Fruit fly (Drosophila melanogaster): ENCODE data around the gene CG32756.

The CG32756 gene

DNA sequence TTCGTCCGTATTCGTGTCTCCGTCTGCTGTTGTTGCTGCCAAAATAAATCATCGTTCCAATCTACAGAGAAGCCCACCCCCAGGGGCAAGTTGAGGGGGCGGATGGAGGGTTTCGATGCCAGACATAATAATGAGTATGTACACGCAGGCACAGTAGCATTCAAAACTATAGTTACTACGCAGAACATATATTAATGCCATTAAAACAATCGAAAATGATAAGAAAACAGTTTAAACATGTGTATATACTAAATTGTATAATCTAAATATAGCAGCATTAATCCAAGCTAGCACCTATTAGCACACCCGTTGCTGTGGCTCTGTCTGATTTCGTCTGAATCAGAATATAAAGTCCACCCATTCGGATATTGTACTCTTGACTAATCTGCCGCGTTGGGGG lies 35.4 kb downstream of the CG32756 start (continued):
- peak; percentile 26 for TF ChIP-seq shn (GFP tag; optimal IDR thresholded peaks at IDR 0.05)
- TF ChIP-seq C15 (GFP tag; IDR thresholded peaks at IDR 0.05): no peak
- peak; percentile 73 for TF ChIP-seq sisA (GFP tag; IDR thresholded peaks at IDR 0.05)
- TF ChIP-seq peb (GFP tag; IDR thresholded peaks at IDR 0.05): peak; percentile 57
- peak; percentile 75 for TF ChIP-seq CG11247 (GFP tag; IDR thresholded peaks at IDR 0.05)
- peak; percentile 50 for TF ChIP-seq Max (GFP tag; optimal IDR thresholded peaks at IDR 0.05)
- TF ChIP-seq CG11560 (tag; IDR thresholded peaks at IDR 0.05): peak; percentile 55; the same call in 2 of the 3 replicates
- TF ChIP-seq tio (GFP tag; optimal IDR thresholded peaks at IDR 0.05): peak; percentile 62
- TF ChIP-seq E2f1 (GFP tag; IDR thresholded peaks at IDR 0.05): peak; percentile 64
- peak; percentile 75 for TF ChIP-seq caup (GFP tag; optimal IDR thresholded peaks at IDR 0.05; ENCODE audit: severe bottlenecking)
- TF ChIP-seq CG4360 (GFP tag; IDR thresholded peaks at IDR 0.05): no peak
- peak; percentile 64; the same call in 2 of the 3 replicates for TF ChIP-seq H15 (GFP tag; IDR thresholded peaks at IDR 0.05)
- TF ChIP-seq CG14965 (GFP tag; optimal IDR thresholded peaks at IDR 0.05; ENCODE audit: borderline replicate concordance): no peak
- peak; percentile 33 for TF ChIP-seq nau (GFP tag; optimal IDR thresholded peaks at IDR 0.05)
- no peak for TF ChIP-seq mld (GFP tag; IDR thresholded peaks at IDR 0.05; ENCODE audit: partially characterized antibody)
- TF ChIP-seq MTF-1 (GFP tag; optimal IDR thresholded peaks at IDR 0.05; ENCODE audit: borderline replicate concordance): peak; percentile 44
- no peak for TF ChIP-seq insv (GFP tag; optimal IDR thresholded peaks at IDR 0.05)
- no peak for TF ChIP-seq hth (optimal IDR thresholded peaks at IDR 0.05)
- TF ChIP-seq Chrac-16 (GFP tag; optimal IDR thresholded peaks at IDR 0.05): peak; percentile 65
- peak; percentile 9 for TF ChIP-seq Atf3 (GFP tag; optimal IDR thresholded peaks at IDR 0.05)
- TF ChIP-seq cas (GFP tag; IDR thresholded peaks at IDR 0.05): peak; percentile 67; the same call in 1 of the 2 replicates
- TF ChIP-seq CG9797 (GFP tag; optimal IDR thresholded peaks at IDR 0.05): no peak
- TF ChIP-seq CG7928 (GFP tag; optimal IDR thresholded peaks at IDR 0.05): peak; percentile 38
- TF ChIP-seq Tbp (GFP tag; optimal IDR thresholded peaks at IDR 0.05): no peak
- no peak for TF ChIP-seq prd (optimal IDR thresholded peaks at IDR 0.05)
- peak; percentile 81 for TF ChIP-seq prd (GFP tag; IDR thresholded peaks at IDR 0.05)
- peak; percentile 82 for TF ChIP-seq sob (GFP tag; IDR thresholded peaks at IDR 0.05)
- no peak for TF ChIP-seq pfk (GFP tag; optimal IDR thresholded peaks at IDR 0.05)
- peak; percentile 9 for TF ChIP-seq CG15601 (tag; optimal IDR thresholded peaks at IDR 0.05)
- TF ChIP-seq CG6254 (GFP tag; optimal IDR thresholded peaks at IDR 0.05): no peak
- TF ChIP-seq gcm (GFP tag; optimal IDR thresholded peaks at IDR 0.05): peak; percentile 22
- peak; percentile 71 for TF ChIP-seq mirr (GFP tag; optimal IDR thresholded peaks at IDR 0.05)
- TF ChIP-seq Ets97D (GFP tag; optimal IDR thresholded peaks at IDR 0.05): peak; percentile 3
- TF ChIP-seq esg (GFP tag; conservative IDR thresholded peaks at IDR 0.05): peak; percentile 71
- peak; percentile 22 for TF ChIP-seq CG14710 (tag; optimal IDR thresholded peaks at IDR 0.05)
- TF ChIP-seq crol (GFP tag; IDR thresholded peaks at IDR 0.05): peak; percentile 65
- peak; percentile 82 for TF ChIP-seq CG9817 (tag; optimal IDR thresholded peaks at IDR 0.05)
- TF ChIP-seq ci (GFP tag; IDR thresholded peaks at IDR 0.05): peak; percentile 88
- no peak for TF ChIP-seq CG7745 (tag; optimal IDR thresholded peaks at IDR 0.05)
- no peak for TF ChIP-seq inv (GFP tag; IDR thresholded peaks at IDR 0.05; ENCODE audit: partially characterized antibody)
- TF ChIP-seq az2 (GFP tag; optimal IDR thresholded peaks at IDR 0.05): peak; percentile 45
- no peak for TF ChIP-seq Doc3 (GFP tag; IDR thresholded peaks at IDR 0.05; ENCODE audit: partially characterized antibody)
- no peak for TF ChIP-seq dan (GFP tag; IDR thresholded peaks at IDR 0.05)
- TF ChIP-seq ham (GFP tag; IDR thresholded peaks at IDR 0.05): no peak
- TF ChIP-seq her (GFP tag; optimal IDR thresholded peaks at IDR 0.05): no peak
- peak; percentile 76 for TF ChIP-seq CG8924 (tag; optimal IDR thresholded peaks at IDR 0.05)
- TF ChIP-seq CG31441 (GFP tag; IDR thresholded peaks at IDR 0.05): peak; percentile 71
- TF ChIP-seq CG7987 (GFP tag; optimal IDR thresholded peaks at IDR 0.05): peak; percentile 47
- TF ChIP-seq CG3163 (GFP tag; optimal IDR thresholded peaks at IDR 0.05): no peak
- peak; percentile 24 for TF ChIP-seq Myb (GFP tag; optimal IDR thresholded peaks at IDR 0.05)
- TF ChIP-seq CG15479 (GFP tag; optimal IDR thresholded peaks at IDR 0.05): no peak
- TF ChIP-seq Hsf (GFP tag; optimal IDR thresholded peaks at IDR 0.05): peak; percentile 73
